Fruit fly (Drosophila melanogaster): Measurements from ENCODE around the gene Atet.

Atet gene

DNA sequence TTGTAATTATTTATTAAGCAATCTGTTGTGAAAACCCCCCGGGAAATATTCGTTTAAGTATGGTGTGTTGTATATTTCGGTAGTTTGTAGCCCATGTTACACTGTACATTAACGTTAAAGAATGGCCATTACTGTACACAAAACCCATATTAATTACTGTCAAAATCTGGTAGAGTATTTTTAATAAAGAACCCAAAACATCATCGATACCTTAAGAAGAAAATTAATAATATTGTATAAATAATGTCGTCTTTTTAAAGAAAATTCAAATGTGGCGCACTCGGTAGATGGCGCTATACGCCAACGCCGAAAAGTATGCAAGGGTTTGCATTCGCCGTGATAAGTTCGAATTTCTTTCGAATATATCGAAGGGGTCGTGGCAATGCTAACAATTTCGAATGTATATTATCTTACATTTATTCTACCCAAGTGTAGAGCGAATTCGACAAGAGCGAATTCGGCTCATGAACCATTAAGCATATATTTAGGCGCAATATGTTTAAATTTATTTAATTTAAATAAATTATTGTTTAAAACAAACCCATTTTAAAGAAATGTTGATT is 11.9 kb downstream of the Atet start (continued):
- TF ChIP-seq CG4404 (GFP tag; IDR thresholded peaks at IDR 0.05) = no peak
- TF ChIP-seq Hr51 (GFP tag; optimal IDR thresholded peaks at IDR 0.05) = no peak
- no peak for TF ChIP-seq sima (GFP tag; optimal IDR thresholded peaks at IDR 0.05)
- TF ChIP-seq CG15269 (tag; optimal IDR thresholded peaks at IDR 0.05) = no peak
- TF ChIP-seq CG11093 (GFP tag; IDR thresholded peaks at IDR 0.05) = no peak
- TF ChIP-seq Antp (GFP tag; optimal IDR thresholded peaks at IDR 0.05) = no peak
- no peak for TF ChIP-seq btn (GFP tag; optimal IDR thresholded peaks at IDR 0.05)
- TF ChIP-seq YL-1 (GFP tag; optimal IDR thresholded peaks at IDR 0.05) = no peak
- TF ChIP-seq pnt (GFP tag; optimal IDR thresholded peaks at IDR 0.05) = no peak
- no peak for TF ChIP-seq vfl (GFP tag; optimal IDR thresholded peaks at IDR 0.05)
- TF ChIP-seq CG15514 (GFP tag; optimal IDR thresholded peaks at IDR 0.05) = peak; percentile 24
- TF ChIP-seq CG7271 (tag; optimal IDR thresholded peaks at IDR 0.05) = no peak
- TF ChIP-seq CG14860 (GFP tag; IDR thresholded peaks at IDR 0.05; ENCODE audit: partially characterized antibody) = no peak
- TF ChIP-seq Med (GFP tag) = peak; percentile 81
- no peak for TF ChIP-seq Mad (GFP tag; optimal IDR thresholded peaks at IDR 0.05)
- no peak for TF ChIP-seq grn (GFP tag; optimal IDR thresholded peaks at IDR 0.05)
- 0 out of 2 replicates have a peak, but pooled peaks have one; percentile 8 for TF ChIP-seq CG31441 (GFP tag; IDR thresholded peaks at IDR 0.05)
- TF ChIP-seq CG16813 (GFP tag; IDR thresholded peaks at IDR 0.05; ENCODE audit: partially characterized antibody) = peak; percentile 7; the same call in 1 of the 3 replicates
- TF ChIP-seq H15 (GFP tag; IDR thresholded peaks at IDR 0.05) = no peak
- TF ChIP-seq CG6654 (GFP tag; optimal IDR thresholded peaks at IDR 0.05) = no peak
- no peak for TF ChIP-seq CG11723 (GFP tag; optimal IDR thresholded peaks at IDR 0.05)
- no peak for TF ChIP-seq otp (GFP tag; IDR thresholded peaks at IDR 0.05)
- TF ChIP-seq MBD-R2 (GFP tag; IDR thresholded peaks at IDR 0.05) = no peak
- no peak for TF ChIP-seq CG7963 (GFP tag; IDR thresholded peaks at IDR 0.05; ENCODE audit: partially characterized antibody)
- TF ChIP-seq Atf6 (GFP tag; IDR thresholded peaks at IDR 0.05) = no peak
- TF ChIP-seq CG12236 (GFP tag; optimal IDR thresholded peaks at IDR 0.05) = no peak
- no peak for TF ChIP-seq ash1 (GFP tag; optimal IDR thresholded peaks at IDR 0.05)
- TF ChIP-seq dmrt99B (tag; optimal IDR thresholded peaks at IDR 0.05) = no peak
- no peak for TF ChIP-seq CG8089 (GFP tag; optimal IDR thresholded peaks at IDR 0.05)
- no peak for TF ChIP-seq CG6272 (GFP tag; IDR thresholded peaks at IDR 0.05)
- TF ChIP-seq CG12744 (GFP tag; optimal IDR thresholded peaks at IDR 0.05) = no peak
- peak; percentile 98 for TF ChIP-seq CTCF (GFP tag; optimal IDR thresholded peaks at IDR 0.05)
- no peak for TF ChIP-seq C15 (GFP tag; IDR thresholded peaks at IDR 0.05)
- no peak for TF ChIP-seq gsb-n (tag; optimal IDR thresholded peaks at IDR 0.05)
- TF ChIP-seq CG6854 (GFP tag; optimal IDR thresholded peaks at IDR 0.05) = no peak
- TF ChIP-seq scrt (GFP tag; optimal IDR thresholded peaks at IDR 0.05) = no peak
- TF ChIP-seq CoRest (tag; optimal IDR thresholded peaks at IDR 0.05) = peak; percentile 25
- TF ChIP-seq pb (GFP tag; optimal IDR thresholded peaks at IDR 0.05) = no peak
- TF ChIP-seq CG2889 (GFP tag; IDR thresholded peaks at IDR 0.05) = no peak
- TF ChIP-seq Hr78 (GFP tag; optimal IDR thresholded peaks at IDR 0.05) = no peak
- no peak for TF ChIP-seq CG14050 (GFP tag; IDR thresholded peaks at IDR 0.05)
- no peak for TF ChIP-seq Sox100B (GFP tag; optimal IDR thresholded peaks at IDR 0.05)
- TF ChIP-seq CG10462 (GFP tag; optimal IDR thresholded peaks at IDR 0.05) = no peak
- no peak for TF ChIP-seq br (optimal IDR thresholded peaks at IDR 0.05)
- no peak for TF ChIP-seq CG11695 (GFP tag; IDR thresholded peaks at IDR 0.05)
- no peak for TF ChIP-seq crc (GFP tag; optimal IDR thresholded peaks at IDR 0.05)
- TF ChIP-seq sens-2 (GFP tag; IDR thresholded peaks at IDR 0.05) = no peak
- no peak for TF ChIP-seq CG7556 (GFP tag; optimal IDR thresholded peaks at IDR 0.05)
- peak; percentile 47 for TF ChIP-seq stwl (tag; optimal IDR thresholded peaks at IDR 0.05)
- no peak for TF ChIP-seq hbn (GFP tag; IDR thresholded peaks at IDR 0.05; ENCODE audit: partially characterized antibody)
- TF ChIP-seq CG13775 (GFP tag; optimal IDR thresholded peaks at IDR 0.05) = no peak
- TF ChIP-seq CG2129 (GFP tag; IDR thresholded peaks at IDR 0.05; ENCODE audit: partially characterized antibody) = no peak

Data from whole organism, embryonic.